In genomic region chr3R:16235215-16235937, dm6 we compare ENCODE assay signal across 1 fruit fly cellular context.
A peak's percentile ranks its signal among the peaks of the same experiment; 100 is the strongest.
TF ChIP-seq lines count a peak whose summit lies in the region.

No protein-coding gene starts in this region.

TF ChIP-seq in whole organism, embryonic, 481 proteins besides CTCF, POLR2A, EP300 and RAD21 (continued from another document and continues in another):
- TF ChIP-seq CG13424 (tag; optimal IDR thresholded peaks at IDR 0.05; lab: Kevin White, UChicago) = no peak
- no peak for TF ChIP-seq mld (GFP tag; IDR thresholded peaks at IDR 0.05; lab: Robert Waterston, UW; ENCODE audit: partially characterized antibody)
- no peak for TF ChIP-seq CG6689 (GFP tag; IDR thresholded peaks at IDR 0.05; lab: Robert Waterston, UW)
- no peak for TF ChIP-seq hkb (optimal IDR thresholded peaks at IDR 0.05; lab: Kevin White, UChicago)
- TF ChIP-seq hkb (GFP tag; IDR thresholded peaks at IDR 0.05; lab: Robert Waterston, UW) = no peak
- TF ChIP-seq emc (GFP tag; optimal IDR thresholded peaks at IDR 0.05; lab: Kevin White, UChicago) = no peak
- no peak for TF ChIP-seq fd96Cb (tag; optimal IDR thresholded peaks at IDR 0.05; lab: Kevin White, UChicago)
- no peak for TF ChIP-seq crc (GFP tag; optimal IDR thresholded peaks at IDR 0.05; lab: Kevin White, UChicago)
- no peak for TF ChIP-seq jigr1 (GFP tag; IDR thresholded peaks at IDR 0.05; lab: Robert Waterston, UW)
- TF ChIP-seq dysf (GFP tag; IDR thresholded peaks at IDR 0.05; lab: Robert Waterston, UW) = no peak
- TF ChIP-seq vfl (GFP tag; optimal IDR thresholded peaks at IDR 0.05; lab: Kevin White, UChicago) = peak; percentile 38
- no peak for TF ChIP-seq CG4424 (GFP tag; optimal IDR thresholded peaks at IDR 0.05; lab: Kevin White, UChicago)
- no peak for TF ChIP-seq gce (GFP tag; IDR thresholded peaks at IDR 0.05; lab: Robert Waterston, UW)
- TF ChIP-seq Ssrp (tag; optimal IDR thresholded peaks at IDR 0.05; lab: Kevin White, UChicago) = no peak
- TF ChIP-seq CG34376 (GFP tag; optimal IDR thresholded peaks at IDR 0.05; lab: Kevin White, UChicago) = peak; percentile 87
- no peak for TF ChIP-seq CG9609 (GFP tag; optimal IDR thresholded peaks at IDR 0.05; lab: Kevin White, UChicago)
- TF ChIP-seq Meics (GFP tag; optimal IDR thresholded peaks at IDR 0.05; lab: Kevin White, UChicago) = no peak
- no peak for TF ChIP-seq prd (optimal IDR thresholded peaks at IDR 0.05; lab: Kevin White, UChicago)
- TF ChIP-seq prd (GFP tag; IDR thresholded peaks at IDR 0.05; lab: Robert Waterston, UW) = no peak
- TF ChIP-seq YL-1 (GFP tag; optimal IDR thresholded peaks at IDR 0.05; lab: Kevin White, UChicago) = no peak
- TF ChIP-seq Atf3 (GFP tag; optimal IDR thresholded peaks at IDR 0.05; lab: Kevin White, UChicago) = no peak
- peak; percentile 14 for TF ChIP-seq jumu (GFP tag; optimal IDR thresholded peaks at IDR 0.05; lab: Kevin White, UChicago)
- TF ChIP-seq CG14667 (GFP tag; IDR thresholded peaks at IDR 0.05; lab: Robert Waterston, UW) = no peak
- no peak for TF ChIP-seq Ada2b (GFP tag; IDR thresholded peaks at IDR 0.05; lab: Robert Waterston, UW)
- TF ChIP-seq Ravus (GFP tag; IDR thresholded peaks at IDR 0.05; lab: Robert Waterston, UW) = no peak
- TF ChIP-seq CG9437 (GFP tag; optimal IDR thresholded peaks at IDR 0.05; lab: Kevin White, UChicago) = no peak
- no peak for TF ChIP-seq da (GFP tag; optimal IDR thresholded peaks at IDR 0.05; lab: Kevin White, UChicago)
- TF ChIP-seq CG15601 (tag; optimal IDR thresholded peaks at IDR 0.05; lab: Kevin White, UChicago) = peak; percentile 39
- TF ChIP-seq ATbp (GFP tag; optimal IDR thresholded peaks at IDR 0.05; lab: Kevin White, UChicago) = no peak
- no peak for TF ChIP-seq B-H1 (GFP tag; IDR thresholded peaks at IDR 0.05; lab: Robert Waterston, UW)
- TF ChIP-seq pros (GFP tag; optimal IDR thresholded peaks at IDR 0.05; lab: Kevin White, UChicago) = peak; percentile 100
- TF ChIP-seq tap (tag; optimal IDR thresholded peaks at IDR 0.05; lab: Kevin White, UChicago) = no peak
- peak; percentile 7 for TF ChIP-seq her (GFP tag; optimal IDR thresholded peaks at IDR 0.05; lab: Kevin White, UChicago)
- no peak for TF ChIP-seq D (optimal IDR thresholded peaks at IDR 0.05; lab: Kevin White, UChicago)
- TF ChIP-seq D (GFP tag; optimal IDR thresholded peaks at IDR 0.05; lab: Kevin White, UChicago) = no peak
- no peak for TF ChIP-seq CG11696 (GFP tag; IDR thresholded peaks at IDR 0.05; lab: Robert Waterston, UW)
- TF ChIP-seq CG2875 (GFP tag; optimal IDR thresholded peaks at IDR 0.05; lab: Kevin White, UChicago) = no peak
- no peak for TF ChIP-seq CG34422 (GFP tag; IDR thresholded peaks at IDR 0.05; lab: Robert Waterston, UW)
- no peak for TF ChIP-seq fd102C (GFP tag; optimal IDR thresholded peaks at IDR 0.05; lab: Kevin White, UChicago)
- peak; percentile 87 for TF ChIP-seq sug (tag; optimal IDR thresholded peaks at IDR 0.05; lab: Kevin White, UChicago)
- TF ChIP-seq CG15514 (GFP tag; optimal IDR thresholded peaks at IDR 0.05; lab: Kevin White, UChicago) = peak; percentile 45
- TF ChIP-seq CG8765 (GFP tag; IDR thresholded peaks at IDR 0.05; lab: Robert Waterston, UW) = no peak
- TF ChIP-seq ara (GFP tag; IDR thresholded peaks at IDR 0.05; lab: Robert Waterston, UW) = no peak
- no peak for TF ChIP-seq CG3407 (GFP tag; optimal IDR thresholded peaks at IDR 0.05; lab: Kevin White, UChicago)
- TF ChIP-seq CG14050 (GFP tag; IDR thresholded peaks at IDR 0.05; lab: Robert Waterston, UW) = no peak
- no peak for TF ChIP-seq CG10565 (GFP tag; optimal IDR thresholded peaks at IDR 0.05; lab: Kevin White, UChicago)
- no peak for TF ChIP-seq Taf1 (GFP tag; IDR thresholded peaks at IDR 0.05; lab: Robert Waterston, UW)
- TF ChIP-seq Deaf1 (tag; optimal IDR thresholded peaks at IDR 0.05; lab: Kevin White, UChicago) = peak; percentile 99
- no peak for TF ChIP-seq Dek (tag; optimal IDR thresholded peaks at IDR 0.05; lab: Kevin White, UChicago)
- TF ChIP-seq ci (GFP tag; IDR thresholded peaks at IDR 0.05; lab: Robert Waterston, UW) = no peak
- TF ChIP-seq gro (GFP tag; optimal IDR thresholded peaks at IDR 0.05; lab: Kevin White, UChicago) = peak; percentile 90
- TF ChIP-seq CG4328 (GFP tag; optimal IDR thresholded peaks at IDR 0.05; lab: Kevin White, UChicago) = no peak
- no peak for TF ChIP-seq CG12391 (tag; optimal IDR thresholded peaks at IDR 0.05; lab: Kevin White, UChicago)
- no peak for TF ChIP-seq Hr39 (optimal IDR thresholded peaks at IDR 0.05; lab: Kevin White, UChicago)
- TF ChIP-seq tll (GFP tag; optimal IDR thresholded peaks at IDR 0.05; lab: Kevin White, UChicago) = no peak
- TF ChIP-seq CG7372 (GFP tag; IDR thresholded peaks at IDR 0.05; lab: Robert Waterston, UW) = no peak
- TF ChIP-seq CG3838 (GFP tag; optimal IDR thresholded peaks at IDR 0.05; lab: Kevin White, UChicago) = no peak
- no peak for TF ChIP-seq sob (GFP tag; IDR thresholded peaks at IDR 0.05; lab: Robert Waterston, UW)
- TF ChIP-seq zfh1 (GFP tag; IDR thresholded peaks at IDR 0.05; lab: Robert Waterston, UW) = no peak
- peak; percentile 4 for TF ChIP-seq HLHmδ (GFP tag; optimal IDR thresholded peaks at IDR 0.05; lab: Kevin White, UChicago)
- no peak for TF ChIP-seq CG12942 (GFP tag; optimal IDR thresholded peaks at IDR 0.05; lab: Kevin White, UChicago)
- TF ChIP-seq chif (GFP tag; optimal IDR thresholded peaks at IDR 0.05; lab: Kevin White, UChicago) = no peak
- TF ChIP-seq sim (GFP tag; IDR thresholded peaks at IDR 0.05; lab: Robert Waterston, UW) = no peak
- no peak for TF ChIP-seq BtbVII (GFP tag; optimal IDR thresholded peaks at IDR 0.05; lab: Kevin White, UChicago)
- TF ChIP-seq D19A (tag; optimal IDR thresholded peaks at IDR 0.05; lab: Kevin White, UChicago) = no peak
- no peak for TF ChIP-seq tio (GFP tag; optimal IDR thresholded peaks at IDR 0.05; lab: Kevin White, UChicago)
- no peak for TF ChIP-seq so (GFP tag; IDR thresholded peaks at IDR 0.05; lab: Robert Waterston, UW)
- TF ChIP-seq pnt (GFP tag; optimal IDR thresholded peaks at IDR 0.05; lab: Kevin White, UChicago) = no peak
- no peak for TF ChIP-seq CG4730 (GFP tag; IDR thresholded peaks at IDR 0.05; lab: Robert Waterston, UW)
- TF ChIP-seq chn (GFP tag; optimal IDR thresholded peaks at IDR 0.05; lab: Kevin White, UChicago) = peak; percentile 48
- TF ChIP-seq Mad (GFP tag; optimal IDR thresholded peaks at IDR 0.05; lab: Kevin White, UChicago) = no peak
- no peak for TF ChIP-seq fru (optimal IDR thresholded peaks at IDR 0.05; lab: Kevin White, UChicago)
- no peak for TF ChIP-seq wdn (GFP tag; IDR thresholded peaks at IDR 0.05; lab: Robert Waterston, UW)
- peak; percentile 40 for TF ChIP-seq Side (GFP tag; optimal IDR thresholded peaks at IDR 0.05; lab: Kevin White, UChicago)
- TF ChIP-seq nom (GFP tag; optimal IDR thresholded peaks at IDR 0.05; lab: Kevin White, UChicago) = no peak
- peak; percentile 98 for TF ChIP-seq CG17385 (GFP tag; optimal IDR thresholded peaks at IDR 0.05; lab: Kevin White, UChicago)
- TF ChIP-seq NC2β (GFP tag; optimal IDR thresholded peaks at IDR 0.05; lab: Kevin White, UChicago) = peak; percentile 35
- TF ChIP-seq CG9727 (GFP tag; optimal IDR thresholded peaks at IDR 0.05; lab: Kevin White, UChicago) = no peak
- TF ChIP-seq CG32772 (GFP tag; IDR thresholded peaks at IDR 0.05; lab: Robert Waterston, UW) = no peak
- no peak for TF ChIP-seq seq (GFP tag; IDR thresholded peaks at IDR 0.05; lab: Robert Waterston, UW)
- TF ChIP-seq CG7271 (tag; optimal IDR thresholded peaks at IDR 0.05; lab: Kevin White, UChicago) = no peak
- no peak for TF ChIP-seq HHEX (GFP tag; optimal IDR thresholded peaks at IDR 0.05; lab: Kevin White, UChicago)
- TF ChIP-seq Tbp (GFP tag; optimal IDR thresholded peaks at IDR 0.05; lab: Kevin White, UChicago) = no peak
- peak; percentile 86 for TF ChIP-seq pfk (GFP tag; optimal IDR thresholded peaks at IDR 0.05; lab: Kevin White, UChicago)
- TF ChIP-seq CG15269 (tag; optimal IDR thresholded peaks at IDR 0.05; lab: Kevin White, UChicago) = no peak
- TF ChIP-seq cato (GFP tag; optimal IDR thresholded peaks at IDR 0.05; lab: Kevin White, UChicago; ENCODE audit: borderline replicate concordance) = no peak
- no peak for TF ChIP-seq CG14441 (GFP tag; IDR thresholded peaks at IDR 0.05; lab: Robert Waterston, UW)
- TF ChIP-seq br (optimal IDR thresholded peaks at IDR 0.05; lab: Kevin White, UChicago) = no peak
- TF ChIP-seq CG4404 (GFP tag; IDR thresholded peaks at IDR 0.05; lab: Robert Waterston, UW) = no peak
- no peak for TF ChIP-seq usp (GFP tag; optimal IDR thresholded peaks at IDR 0.05; lab: Kevin White, UChicago)
- TF ChIP-seq mirr (GFP tag; optimal IDR thresholded peaks at IDR 0.05; lab: Kevin White, UChicago) = peak; percentile 85
- no peak for TF ChIP-seq chinmo (GFP tag; IDR thresholded peaks at IDR 0.05; lab: Robert Waterston, UW; ENCODE audit: partially characterized antibody)
- no peak for TF ChIP-seq CG13123 (GFP tag; optimal IDR thresholded peaks at IDR 0.05; lab: Kevin White, UChicago)
- TF ChIP-seq corto (GFP tag; optimal IDR thresholded peaks at IDR 0.05; lab: Kevin White, UChicago) = peak; percentile 86
- no peak for TF ChIP-seq ranshi (GFP tag; IDR thresholded peaks at IDR 0.05; lab: Robert Waterston, UW)
- no peak for TF ChIP-seq MESR4 (GFP tag; optimal IDR thresholded peaks at IDR 0.05; lab: Kevin White, UChicago)
- no peak for TF ChIP-seq CG10654 (GFP tag; optimal IDR thresholded peaks at IDR 0.05; lab: Kevin White, UChicago)
- no peak for TF ChIP-seq Doc2 (GFP tag; IDR thresholded peaks at IDR 0.05; lab: Robert Waterston, UW)
- no peak for TF ChIP-seq ase (GFP tag; IDR thresholded peaks at IDR 0.05; lab: Robert Waterston, UW)
- no peak for TF ChIP-seq danr (GFP tag; IDR thresholded peaks at IDR 0.05; lab: Robert Waterston, UW)
- no peak for TF ChIP-seq Sry-β (GFP tag; optimal IDR thresholded peaks at IDR 0.05; lab: Kevin White, UChicago)
- peak; percentile 26 for TF ChIP-seq exex (tag; optimal IDR thresholded peaks at IDR 0.05; lab: Kevin White, UChicago)
- TF ChIP-seq HmgZ (tag; optimal IDR thresholded peaks at IDR 0.05; lab: Kevin White, UChicago) = peak; percentile 62
- no peak for TF ChIP-seq yki (optimal IDR thresholded peaks at IDR 0.05; lab: Kevin White, UChicago)
- TF ChIP-seq Drgx (GFP tag; IDR thresholded peaks at IDR 0.05; lab: Robert Waterston, UW) = no peak
- TF ChIP-seq CG2889 (GFP tag; IDR thresholded peaks at IDR 0.05; lab: Robert Waterston, UW) = no peak
- peak; percentile 9 for TF ChIP-seq Vsx1 (GFP tag; optimal IDR thresholded peaks at IDR 0.05; lab: Kevin White, UChicago)
- TF ChIP-seq CG18011 (GFP tag; optimal IDR thresholded peaks at IDR 0.05; lab: Kevin White, UChicago) = peak; percentile 51
- TF ChIP-seq Dip3 (GFP tag; optimal IDR thresholded peaks at IDR 0.05; lab: Kevin White, UChicago) = peak; percentile 51
- peak; percentile 35 for TF ChIP-seq schlank (tag; optimal IDR thresholded peaks at IDR 0.05; lab: Kevin White, UChicago)
- no peak for TF ChIP-seq CG2120 (GFP tag; optimal IDR thresholded peaks at IDR 0.05; lab: Kevin White, UChicago)
- TF ChIP-seq CG17829 (tag; optimal IDR thresholded peaks at IDR 0.05; lab: Kevin White, UChicago) = no peak
- TF ChIP-seq p53 (GFP tag; optimal IDR thresholded peaks at IDR 0.05; lab: Kevin White, UChicago) = no peak
- no peak for TF ChIP-seq CG32532 (GFP tag; IDR thresholded peaks at IDR 0.05; lab: Robert Waterston, UW)
- TF ChIP-seq sqz (GFP tag; optimal IDR thresholded peaks at IDR 0.05; lab: Kevin White, UChicago) = peak; percentile 99
- no peak for TF ChIP-seq kah (GFP tag; optimal IDR thresholded peaks at IDR 0.05; lab: Kevin White, UChicago)
- no peak for TF ChIP-seq Xbp1 (GFP tag; optimal IDR thresholded peaks at IDR 0.05; lab: Kevin White, UChicago)
- no peak for TF ChIP-seq Sox102F (GFP tag; optimal IDR thresholded peaks at IDR 0.05; lab: Kevin White, UChicago)
- no peak for TF ChIP-seq Dbx (GFP tag; IDR thresholded peaks at IDR 0.05; lab: Robert Waterston, UW)
- peak; percentile 99 for TF ChIP-seq CG12769 (tag; optimal IDR thresholded peaks at IDR 0.05; lab: Kevin White, UChicago)
- TF ChIP-seq sens (GFP tag; lab: Kevin White, UChicago) = peak; percentile 71
- peak; percentile 75 for TF ChIP-seq Ets65A (GFP tag; lab: Kevin White, UChicago)
- TF ChIP-seq sd (tag; optimal IDR thresholded peaks at IDR 0.05; lab: Kevin White, UChicago) = peak; percentile 83
- TF ChIP-seq CG9797 (GFP tag; optimal IDR thresholded peaks at IDR 0.05; lab: Kevin White, UChicago) = no peak
- TF ChIP-seq tup (GFP tag; optimal IDR thresholded peaks at IDR 0.05; lab: Kevin White, UChicago) = no peak
- TF ChIP-seq croc (GFP tag; conservative IDR thresholded peaks at IDR 0.05; lab: Robert Waterston, UW) = no peak
- TF ChIP-seq bigmax (GFP tag; optimal IDR thresholded peaks at IDR 0.05; lab: Kevin White, UChicago) = peak; percentile 79
- no peak for TF ChIP-seq H2.0 (GFP tag; IDR thresholded peaks at IDR 0.05; lab: Robert Waterston, UW)
- TF ChIP-seq Jarid2 (GFP tag; optimal IDR thresholded peaks at IDR 0.05; lab: Kevin White, UChicago) = no peak
- TF ChIP-seq Asciz (GFP tag; optimal IDR thresholded peaks at IDR 0.05; lab: Kevin White, UChicago) = no peak
- TF ChIP-seq chm (GFP tag; IDR thresholded peaks at IDR 0.05; lab: Robert Waterston, UW) = no peak
- no peak for TF ChIP-seq CG4282 (GFP tag; optimal IDR thresholded peaks at IDR 0.05; lab: Kevin White, UChicago)
- TF ChIP-seq CG14710 (tag; optimal IDR thresholded peaks at IDR 0.05; lab: Kevin White, UChicago) = no peak
- TF ChIP-seq CG5180 (GFP tag; optimal IDR thresholded peaks at IDR 0.05; lab: Kevin White, UChicago) = peak; percentile 97
- TF ChIP-seq CG10431 (GFP tag; optimal IDR thresholded peaks at IDR 0.05; lab: Kevin White, UChicago) = no peak
- TF ChIP-seq CG8944 (GFP tag; optimal IDR thresholded peaks at IDR 0.05; lab: Kevin White, UChicago) = peak; percentile 9
- TF ChIP-seq CG31365 (tag; optimal IDR thresholded peaks at IDR 0.05; lab: Kevin White, UChicago) = no peak
- TF ChIP-seq CG3163 (GFP tag; optimal IDR thresholded peaks at IDR 0.05; lab: Kevin White, UChicago) = peak; percentile 60
- TF ChIP-seq CG10267 (tag; optimal IDR thresholded peaks at IDR 0.05; lab: Kevin White, UChicago) = no peak
- peak; percentile 48 to 77 for TF ChIP-seq Trl (optimal IDR thresholded peaks at IDR 0.05; lab: Kevin White, UChicago)
- no peak for TF ChIP-seq Trl (GFP tag; optimal IDR thresholded peaks at IDR 0.05; lab: Kevin White, UChicago)
- TF ChIP-seq gfzf (GFP tag; optimal IDR thresholded peaks at IDR 0.05; lab: Kevin White, UChicago) = peak; percentile 4
- peak; percentile 98 for TF ChIP-seq CG10543 (GFP tag; optimal IDR thresholded peaks at IDR 0.05; lab: Kevin White, UChicago)
